Worm (Caenorhabditis elegans) whole organism, L1 larva: ENCODE data around the gene W08F4.3.

Source experiments
- F16B12.6 ChIP-seq: fragments of 150-350 bp; optimal IDR thresholded peaks from 2 replicates; lab custom pipeline; 2014; ENCODE audit warnings: missing biosample characterization, missing genetic modification characterization
- aha-1 ChIP-seq: fragments of 150-350 bp; optimal IDR thresholded peaks from 2 replicates; lab custom pipeline; 2014; ENCODE audit warnings: missing biosample characterization, missing genetic modification characterization
- fos-1 ChIP-seq: fragments of 150-350 bp; optimal IDR thresholded peaks from 2 replicates; lab custom pipeline; 2014; ENCODE audit warnings: missing biosample characterization, missing genetic modification characterization
- irx-1 ChIP-seq: sonication (generic microtip); optimal IDR thresholded peaks from 2 replicates; lab custom pipeline; 2016; ENCODE audit warnings: missing genetic modification characterization, missing compliant biosample characterization
- mdl-1 ChIP-seq, 2 experiments: fragments of 150-350 bp; optimal IDR thresholded peaks; 2 replicates each; lab custom pipeline; 2014 to 2017; ENCODE audit warnings: missing biosample characterization in 2 of 2, missing genetic modification characterization in 2 of 2, inconsistent platforms in 1 of 2
- skn-1 ChIP-seq: fragments of 150-350 bp; optimal IDR thresholded peaks from 2 replicates; lab custom pipeline; 2014; ENCODE audit warnings: missing biosample characterization, missing genetic modification characterization
- unc-130 ChIP-seq: fragments of 150-350 bp; optimal IDR thresholded peaks from 2 replicates; lab custom pipeline; 2017; ENCODE audit warnings: missing biosample characterization, missing genetic modification characterization, inconsistent platforms
- unc-62 ChIP-seq: fragments of 150-350 bp; optimal IDR thresholded peaks from 2 replicates; lab custom pipeline; 2014; ENCODE audit warnings: missing biosample characterization, missing genetic modification reagents, missing genetic modification characterization

- TF ChIP-seq aha-1 (tag; lab: Kevin White, UChicago) (no peak), fos-1 (tag; lab: Kevin White, UChicago) (no peak), irx-1 (no peak), unc-62 (GFP tag; lab: Kevin White, UChicago) (no peak), mdl-1 (tag; optimal IDR thresholded peaks at IDR 0.05; lab: Kevin White, UChicago) (no peak), skn-1 (no peak), unc-130 (tag; lab: Kevin White, UChicago) (no peak), F16B12.6 (tag; lab: Kevin White, UChicago) (no peak)
Measured at ce11 chrII:551245-551904, 29.0 kb upstream of the W08F4.3 start, which contains the start of gene lips-7.
